Fruit fly (Drosophila melanogaster): Measurements from ENCODE around the gene Vps24.

Gene Vps24

DNA sequence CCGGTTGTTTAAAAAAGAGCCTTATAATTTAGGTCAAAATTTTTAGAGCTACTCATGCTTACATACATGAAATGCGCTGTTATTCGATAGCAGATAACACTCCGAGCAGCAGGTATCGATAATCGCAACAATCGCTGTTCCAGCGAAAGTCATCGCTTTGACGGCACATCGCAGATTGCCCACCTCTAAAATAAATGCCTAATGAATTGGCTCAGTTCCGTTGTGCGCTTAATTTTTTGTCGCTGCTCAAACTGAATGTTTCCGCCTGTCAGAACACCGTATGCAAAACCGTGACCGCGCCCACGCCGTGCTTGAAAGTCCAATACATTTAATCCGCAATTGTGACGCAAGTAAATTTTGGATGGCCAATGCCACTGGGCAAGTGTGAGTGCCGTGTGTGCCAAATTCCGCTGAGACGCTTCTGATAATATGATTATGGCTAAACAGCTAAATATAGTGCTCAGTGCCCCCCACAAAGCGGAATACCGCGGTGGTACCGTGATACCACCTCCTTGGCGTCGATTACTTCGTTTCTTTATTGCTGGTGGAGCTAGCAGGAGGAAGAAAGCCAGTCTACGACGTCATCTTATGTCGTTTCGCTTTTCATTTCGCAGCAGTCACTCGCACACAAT is 8.9 kb upstream of the Vps24 start, which contains the start of gene CG9795 (continued):
- TF ChIP-seq CG14441 (GFP tag; IDR thresholded peaks at IDR 0.05) (no peak), sisA (GFP tag; IDR thresholded peaks at IDR 0.05) (no peak), crol (GFP tag; IDR thresholded peaks at IDR 0.05) (no peak), slou (GFP tag; optimal IDR thresholded peaks at IDR 0.05) (no peak), aop (GFP tag; IDR thresholded peaks at IDR 0.05) (no peak), CG18011 (GFP tag; optimal IDR thresholded peaks at IDR 0.05) (no peak), CG7928 (GFP tag; optimal IDR thresholded peaks at IDR 0.05) (no peak), Pdp1 (GFP tag; optimal IDR thresholded peaks at IDR 0.05) (no peak), z (GFP tag; IDR thresholded peaks at IDR 0.05) (no peak), Taf1 (GFP tag; IDR thresholded peaks at IDR 0.05) (no peak), CG1602 (GFP tag; optimal IDR thresholded peaks at IDR 0.05) (no peak), lab (GFP tag; optimal IDR thresholded peaks at IDR 0.05) (no peak), CG8290 (GFP tag; optimal IDR thresholded peaks at IDR 0.05) (peak; percentile 40), CG8290 (tag; optimal IDR thresholded peaks at IDR 0.05) (peak; percentile 3 to 80), CG31388 (GFP tag; optimal IDR thresholded peaks at IDR 0.05) (no peak), CG7556 (GFP tag; optimal IDR thresholded peaks at IDR 0.05) (no peak), Hand (GFP tag; optimal IDR thresholded peaks at IDR 0.05) (peak; percentile 28), hth (optimal IDR thresholded peaks at IDR 0.05) (no peak), CTCF (GFP tag; optimal IDR thresholded peaks at IDR 0.05) (peak; percentile 11), al (GFP tag; IDR thresholded peaks at IDR 0.05) (no peak), ara (GFP tag; IDR thresholded peaks at IDR 0.05) (no peak), Dip3 (GFP tag; optimal IDR thresholded peaks at IDR 0.05) (no peak), Hr78 (GFP tag; optimal IDR thresholded peaks at IDR 0.05) (no peak), Kr (GFP tag; optimal IDR thresholded peaks at IDR 0.05) (no peak), CG6254 (GFP tag; optimal IDR thresholded peaks at IDR 0.05) (peak; percentile 1), caup (GFP tag; optimal IDR thresholded peaks at IDR 0.05; ENCODE audit: severe bottlenecking) (peak; percentile 46), Stat92E (GFP tag; optimal IDR thresholded peaks at IDR 0.05) (peak in 1 of 3 experiments; percentile 61), CG13296 (GFP tag; optimal IDR thresholded peaks at IDR 0.05) (peak; percentile 52), CG4707 (GFP tag; optimal IDR thresholded peaks at IDR 0.05) (peak; percentile 9), dan (GFP tag; IDR thresholded peaks at IDR 0.05) (no peak), Hmr (GFP tag; optimal IDR thresholded peaks at IDR 0.05) (no peak), dpn (GFP tag; optimal IDR thresholded peaks at IDR 0.05) (peak; percentile 16 to 43), inv (GFP tag; IDR thresholded peaks at IDR 0.05; ENCODE audit: partially characterized antibody) (peak; percentile 79), ken (GFP tag; IDR thresholded peaks at IDR 0.05) (no peak), CG9437 (GFP tag; optimal IDR thresholded peaks at IDR 0.05) (no peak), B-H1 (GFP tag; IDR thresholded peaks at IDR 0.05) (no peak), CG6175 (GFP tag; IDR thresholded peaks at IDR 0.05) (no peak), CG10959 (GFP tag; IDR thresholded peaks at IDR 0.05) (no peak), CG7786 (GFP tag; optimal IDR thresholded peaks at IDR 0.05) (peak; percentile 44), gce (GFP tag; IDR thresholded peaks at IDR 0.05) (no peak), CG31224 (GFP tag; IDR thresholded peaks at IDR 0.05) (no peak), Dll (GFP tag; IDR thresholded peaks at IDR 0.05; ENCODE audit: partially characterized antibody) (peak; percentile 86), Fer3 (tag; optimal IDR thresholded peaks at IDR 0.05) (peak; percentile 7), danr (GFP tag; IDR thresholded peaks at IDR 0.05) (no peak), tgo (GFP tag; IDR thresholded peaks at IDR 0.05) (no peak), CG9932 (GFP tag; IDR thresholded peaks at IDR 0.05) (no peak), cad (GFP tag; optimal IDR thresholded peaks at IDR 0.05) (no peak), Ets65A (GFP tag) (peak; percentile 77), CG14860 (GFP tag; IDR thresholded peaks at IDR 0.05; ENCODE audit: partially characterized antibody) (peak; percentile 94), Ada2b (GFP tag; IDR thresholded peaks at IDR 0.05) (no peak), pzg (GFP tag; optimal IDR thresholded peaks at IDR 0.05) (peak; percentile 82), NC2α (GFP tag; optimal IDR thresholded peaks at IDR 0.05) (no peak)
